Fruit fly (Drosophila melanogaster) whole organism, embryonic: Measurements from ENCODE around the gene spas.
A peak's percentile ranks its signal among the peaks of the same experiment; 100 is the strongest.

ENCODE experiments used
- BEAF-32 ChIP-seq: fragments of 200-800 bp; sonication (Bioruptor generic); optimal IDR thresholded peaks from 3 replicates; lab custom pipeline; 2017; ENCODE audit warnings: missing biosample characterization, missing genetic modification characterization, mild to moderate bottlenecking, moderate library complexity, missing genetic modification reagents
- CG10543 ChIP-seq: fragments of 200-800 bp; sonication (Bioruptor generic); optimal IDR thresholded peaks from 3 replicates; lab custom pipeline; 2017; ENCODE audit warnings: missing biosample characterization, mild to moderate bottlenecking, missing genetic modification characterization, moderate library complexity
- CG12155 ChIP-seq: fragments of 200-800 bp; sonication (Bioruptor generic); optimal IDR thresholded peaks from 3 replicates; lab custom pipeline; 2016; ENCODE audit warnings: missing biosample characterization, missing genetic modification characterization
- CG12769 ChIP-seq: fragments of 200-800 bp; sonication (Bioruptor generic); optimal IDR thresholded peaks from 2 replicates; lab custom pipeline; 2019; ENCODE audit warnings: missing biosample characterization, mild to moderate bottlenecking, missing genetic modification characterization, moderate library complexity
- CG15514 ChIP-seq: fragments of 200-800 bp; sonication (Bioruptor generic); optimal IDR thresholded peaks from 3 replicates; lab custom pipeline; 2017; ENCODE audit warnings: missing biosample characterization, missing genetic modification characterization, mild to moderate bottlenecking, moderate library complexity, missing genetic modification reagents
- CG16779 ChIP-seq: fragments of 200-800 bp; sonication (Bioruptor generic); IDR thresholded peaks from 2 replicates; pipeline ENCODE4 v1.3.6; 2022; ENCODE audit warnings: missing biosample characterization, missing genetic modification characterization
- CG17359 ChIP-seq: fragments of 200-800 bp; sonication (Bioruptor generic); optimal IDR thresholded peaks from 3 replicates; lab custom pipeline; 2018; ENCODE audit warnings: missing biosample characterization, mild to moderate bottlenecking, missing genetic modification characterization, moderate library complexity
- CG1832 ChIP-seq: fragments of 200-800 bp; sonication (Bioruptor generic); optimal IDR thresholded peaks from 2 replicates; lab custom pipeline; 2017; ENCODE audit warnings: missing biosample characterization, mild to moderate bottlenecking, missing genetic modification characterization, inconsistent platforms
- CG2199 ChIP-seq: fragments of 200-800 bp; sonication (Bioruptor generic); IDR thresholded peaks from 3 replicates; pipeline ENCODE4 v1.3.6; 2022; ENCODE audit warnings: missing biosample characterization, missing genetic modification characterization
- CG2678 ChIP-seq: fragments of 200-800 bp; sonication (Bioruptor generic); optimal IDR thresholded peaks from 3 replicates; lab custom pipeline; 2019; ENCODE audit warnings: missing biosample characterization, mild to moderate bottlenecking, missing genetic modification characterization, moderate library complexity
- CG31365 ChIP-seq: fragments of 200-800 bp; sonication (Bioruptor generic); optimal IDR thresholded peaks from 2 replicates; lab custom pipeline; 2018; ENCODE audit warnings: missing biosample characterization, mild to moderate bottlenecking, missing genetic modification characterization
- CG32772 ChIP-seq: fragments of 200-800 bp; sonication (Bioruptor generic); IDR thresholded peaks from 2 replicates; pipeline ENCODE4 v1.3.6; 2022; ENCODE audit warnings: missing biosample characterization, missing genetic modification characterization
- CG43689 ChIP-seq: fragments of 200-800 bp; sonication (Bioruptor generic); IDR thresholded peaks from 2 replicates; pipeline ENCODE4 v1.3.6; 2022; ENCODE audit warnings: missing biosample characterization, missing genetic modification characterization
- CG6683 ChIP-seq: fragments of 200-800 bp; sonication (Bioruptor generic); optimal IDR thresholded peaks from 2 replicates; lab custom pipeline; 2017; ENCODE audit warnings: missing biosample characterization, mild to moderate bottlenecking, missing genetic modification characterization, missing genetic modification reagents
- Chrac-16 ChIP-seq: fragments of 200-800 bp; sonication (Bioruptor generic); optimal IDR thresholded peaks from 3 replicates; lab custom pipeline; 2016; ENCODE audit warnings: missing biosample characterization, missing genetic modification characterization
- CoRest ChIP-seq: fragments of 200-800 bp; sonication (Bioruptor generic); optimal IDR thresholded peaks from 3 replicates; lab custom pipeline; 2018; ENCODE audit warnings: missing biosample characterization, mild to moderate bottlenecking, missing genetic modification characterization, moderate library complexity
- D ChIP-seq, 2 experiments: fragments of 200-800 bp in 1 of 2; fragments of >200 bp in 1 of 2; sonication (Bioruptor generic) in 1 of 2; optimal IDR thresholded peaks; 2 replicates in 1 of 2; 3 replicates in 1 of 2; lab custom pipeline; 2017; ENCODE audit warnings: mild to moderate bottlenecking in 1 of 2, missing biosample characterization in 1 of 2, missing genetic modification characterization in 1 of 2, missing genetic modification reagents in 1 of 2
- D19B ChIP-seq: fragments of 200-800 bp; sonication (Bioruptor generic); optimal IDR thresholded peaks from 2 replicates; lab custom pipeline; 2017; ENCODE audit warnings: missing biosample characterization, mild to moderate bottlenecking, missing genetic modification characterization
- Dfd ChIP-seq, 2 experiments: fragments of >200 bp; optimal IDR thresholded peaks; 2 replicates each; lab custom pipeline; 2017; ENCODE audit warnings: missing biosample characterization in 2 of 2, missing genetic modification characterization in 2 of 2
- GATAe ChIP-seq: fragments of 200-800 bp; sonication (Bioruptor generic); conservative IDR thresholded peaks from 2 replicates; pipeline ENCODE4 v1.3.6; 2022; ENCODE audit warnings: missing biosample characterization, missing genetic modification characterization
- Hr39 ChIP-seq: fragments of >200 bp; optimal IDR thresholded peaks from 2 replicates; lab custom pipeline; 2017
- Hr51 ChIP-seq, 2 experiments: fragments of 200-800 bp; sonication (Bioruptor generic); optimal IDR thresholded peaks; 2 replicates in 1 of 2; 3 replicates in 1 of 2; lab custom pipeline; 2016 to 2018; ENCODE audit warnings: missing biosample characterization in 2 of 2, missing genetic modification characterization in 2 of 2, mild to moderate bottlenecking in 1 of 2, moderate library complexity in 1 of 2
- NFAT ChIP-seq: fragments of 200-800 bp; sonication (Bioruptor generic); IDR thresholded peaks from 2 replicates; pipeline ENCODE4 v1.3.6; 2022; ENCODE audit warnings: missing biosample characterization, missing genetic modification characterization
- Oaz ChIP-seq: fragments of 200-800 bp; sonication (Bioruptor generic); IDR thresholded peaks from 2 replicates; pipeline ENCODE4 v1.3.6; 2022; ENCODE audit warnings: missing biosample characterization, missing genetic modification characterization
- Oli ChIP-seq: fragments of 200-800 bp; sonication (Bioruptor generic); optimal IDR thresholded peaks from 2 replicates; lab custom pipeline; 2018; ENCODE audit warnings: missing biosample characterization, mild to moderate bottlenecking, missing genetic modification characterization, moderate library complexity
- Opbp ChIP-seq: fragments of 200-800 bp; sonication (Bioruptor generic); IDR thresholded peaks from 3 replicates; pipeline ENCODE4 v1.3.6; 2022; ENCODE audit warnings: missing biosample characterization, missing genetic modification characterization; ENCODE audit not compliant: partially characterized antibody
- Sox102F ChIP-seq: fragments of 200-800 bp; sonication (Bioruptor generic); optimal IDR thresholded peaks from 2 replicates; lab custom pipeline; 2018; ENCODE audit warnings: missing biosample characterization, mild to moderate bottlenecking, missing genetic modification characterization, moderate library complexity
- Taf1 ChIP-seq: fragments of 200-800 bp; sonication (Bioruptor generic); IDR thresholded peaks from 2 replicates; pipeline ENCODE4 v1.3.6; 2022; ENCODE audit warnings: missing biosample characterization, missing genetic modification characterization
- Trl ChIP-seq, 3 experiments: fragments of >200 bp in 2 of 3; fragments of 200-800 bp in 1 of 3; sonication (Bioruptor generic) in 1 of 3; optimal IDR thresholded peaks; 2 replicates in 1 of 3; 3 replicates in 2 of 3; lab custom pipeline; 2016 to 2017; ENCODE audit warnings: missing biosample characterization in 1 of 3, missing genetic modification characterization in 1 of 3
- YL-1 ChIP-seq: fragments of 200-800 bp; sonication (Bioruptor generic); optimal IDR thresholded peaks from 3 replicates; lab custom pipeline; 2017; ENCODE audit warnings: missing biosample characterization, mild to moderate bottlenecking, missing genetic modification characterization
- bcd ChIP-seq: fragments of 200-800 bp; sonication (Bioruptor generic); optimal IDR thresholded peaks from 2 replicates; lab custom pipeline; 2017; ENCODE audit warnings: missing biosample characterization, mild to moderate bottlenecking, missing genetic modification characterization
- cg ChIP-seq: fragments of 200-800 bp; sonication (Bioruptor generic); optimal IDR thresholded peaks from 3 replicates; lab custom pipeline; 2019; ENCODE audit warnings: missing biosample characterization, mild to moderate bottlenecking, missing genetic modification characterization, moderate library complexity
- chinmo ChIP-seq: fragments of 200-800 bp; sonication (Bioruptor generic); IDR thresholded peaks from 4 replicates; pipeline ENCODE4 v1.3.6; 2022; ENCODE audit warnings: missing biosample characterization, missing genetic modification characterization; ENCODE audit not compliant: partially characterized antibody
- gem ChIP-seq: fragments of 200-800 bp; sonication (Bioruptor generic); optimal IDR thresholded peaks from 2 replicates; lab custom pipeline; 2019; ENCODE audit warnings: missing biosample characterization, mild to moderate bottlenecking, missing genetic modification characterization, moderate library complexity
- klu ChIP-seq: fragments of 200-800 bp; sonication (Bioruptor generic); IDR thresholded peaks from 2 replicates; pipeline ENCODE4 v1.3.6; 2022; ENCODE audit warnings: missing biosample characterization, missing genetic modification characterization
- mirr ChIP-seq: fragments of 200-800 bp; sonication (Bioruptor generic); optimal IDR thresholded peaks from 3 replicates; lab custom pipeline; 2018; ENCODE audit warnings: missing biosample characterization, mild to moderate bottlenecking, missing genetic modification characterization
- otp ChIP-seq: fragments of 200-800 bp; sonication (Bioruptor generic); IDR thresholded peaks from 3 replicates; pipeline ENCODE4, ENCODE4 v1.3.6; 2022; ENCODE audit warnings: missing biosample characterization, missing genetic modification characterization
- pan ChIP-seq, 4 experiments: fragments of >200 bp in 3 of 4; fragments of 200-800 bp in 1 of 4; sonication (Bioruptor generic) in 1 of 4; optimal IDR thresholded peaks in 3 of 4; IDR thresholded peaks in 1 of 4; 2 replicates each; pipeline versions ENCODE4 v1.3.6 to Lab custom; 2017 to 2022; ENCODE audit warnings: missing biosample characterization in 2 of 4, missing genetic modification characterization in 2 of 4, mixed read lengths in 1 of 4
- peb ChIP-seq: fragments of 200-800 bp; sonication (Bioruptor generic); IDR thresholded peaks from 2 replicates; pipeline ENCODE4 v1.3.6; 2022; ENCODE audit warnings: missing biosample characterization, missing genetic modification characterization
- ranshi ChIP-seq: fragments of 200-800 bp; sonication (Bioruptor generic); IDR thresholded peaks from 2 replicates; pipeline ENCODE4 v1.3.6; 2022; ENCODE audit warnings: missing biosample characterization, missing genetic modification characterization
- run ChIP-seq: fragments of 200-800 bp; sonication (Bioruptor generic); optimal IDR thresholded peaks from 3 replicates; lab custom pipeline; 2018; ENCODE audit warnings: missing biosample characterization, mild to moderate bottlenecking, missing genetic modification characterization
- schlank ChIP-seq: fragments of 200-800 bp; sonication (Bioruptor generic); optimal IDR thresholded peaks from 2 replicates; lab custom pipeline; 2018; ENCODE audit warnings: missing biosample characterization, mild to moderate bottlenecking, missing genetic modification characterization
- sens-2 ChIP-seq: fragments of 200-800 bp; sonication (Bioruptor generic); IDR thresholded peaks from 2 replicates; pipeline ENCODE4 v1.3.6; 2022; ENCODE audit warnings: missing biosample characterization, missing genetic modification characterization
- tgo ChIP-seq: fragments of 200-800 bp; sonication (Bioruptor generic); IDR thresholded peaks from 3 replicates; pipeline ENCODE4 v1.3.6; 2022; ENCODE audit warnings: missing biosample characterization, missing genetic modification characterization
- trem ChIP-seq: fragments of 200-800 bp; optimal IDR thresholded peaks from 3 replicates; lab custom pipeline; 2019; ENCODE audit warnings: missing biosample characterization, mild to moderate bottlenecking, missing genetic modification characterization, moderate library complexity
- unc-4 ChIP-seq: fragments of 200-800 bp; sonication (Bioruptor generic); IDR thresholded peaks from 2 replicates; pipeline ENCODE4 v1.3.6; 2022; ENCODE audit warnings: missing biosample characterization, missing genetic modification characterization; ENCODE audit not compliant: partially characterized antibody

spas gene

dm6 chr3R:24006449-24007159 is 31.4 kb upstream of the spas start (continued):
- peak; percentile 20 for TF ChIP-seq CG31365 (tag; lab: Kevin White, UChicago)
- TF ChIP-seq CG6683 (GFP tag; lab: Kevin White, UChicago): no peak
- no peak for TF ChIP-seq schlank (tag; lab: Kevin White, UChicago)
- TF ChIP-seq CG12769 (tag; lab: Kevin White, UChicago): peak; percentile 2
- peak; percentile 7 for TF ChIP-seq Oli
- peak; percentile 28 for TF ChIP-seq CoRest (tag; lab: Kevin White, UChicago)
- no peak for TF ChIP-seq CG17359
- no peak for TF ChIP-seq run
- TF ChIP-seq cg (GFP tag; lab: Kevin White, UChicago): peak; percentile 34
- TF ChIP-seq Trl (optimal IDR thresholded peaks at IDR 0.05; lab: Kevin White, UChicago): peak; percentile 63 to 79
- no peak for TF ChIP-seq Trl (GFP tag; optimal IDR thresholded peaks at IDR 0.05; lab: Kevin White, UChicago)
- TF ChIP-seq gem: peak; percentile 32
- peak in 1 of 2 experiments; percentile 11 for TF ChIP-seq Hr51 (GFP tag; optimal IDR thresholded peaks at IDR 0.05; lab: Kevin White, UChicago)
- TF ChIP-seq mirr (GFP tag; lab: Kevin White, UChicago): peak; percentile 46
- TF ChIP-seq CG2199 (GFP tag; lab: Robert Waterston, UW): peak; percentile 62; the same call in 1 of the 3 replicates
- TF ChIP-seq pan (optimal IDR thresholded peaks at IDR 0.05; lab: Kevin White, UChicago): no peak
- peak in 1 of 2 experiments; percentile 19 for TF ChIP-seq pan (GFP tag; optimal IDR thresholded peaks at IDR 0.05 in 1 of 2, IDR thresholded peaks at IDR 0.05 in 1 of 2)
- TF ChIP-seq D19B (GFP tag; lab: Kevin White, UChicago): no peak
- peak; percentile 25; the same call in 1 of the 2 replicates for TF ChIP-seq klu (GFP tag; lab: Robert Waterston, UW)
- 0 out of 2 replicates have a peak, but pooled peaks have one; percentile 4 for TF ChIP-seq ranshi
- no peak for TF ChIP-seq tgo (GFP tag; lab: Robert Waterston, UW)
- TF ChIP-seq CG32772 (GFP tag; lab: Robert Waterston, UW): 0 out of 2 replicates have a peak, but pooled peaks have one; percentile 29
- no peak for TF ChIP-seq CG12155 (GFP tag; lab: Kevin White, UChicago)
- peak; percentile 33; the same call in 1 of the 2 replicates for TF ChIP-seq sens-2 (GFP tag; lab: Robert Waterston, UW)
- no peak for TF ChIP-seq trem (tag; lab: Kevin White, UChicago)
- TF ChIP-seq Dfd (GFP tag; optimal IDR thresholded peaks at IDR 0.05; lab: Kevin White, UChicago): no peak
- no peak for TF ChIP-seq unc-4
- no peak for TF ChIP-seq GATAe (GFP tag; lab: Robert Waterston, UW)
- peak; percentile 1 for TF ChIP-seq CG1832 (GFP tag; lab: Kevin White, UChicago)
- peak; percentile 45 for TF ChIP-seq CG2678
- 0 out of 2 replicates have a peak, but pooled peaks have one; percentile 7 for TF ChIP-seq peb (GFP tag; lab: Robert Waterston, UW)
- no peak for TF ChIP-seq D (optimal IDR thresholded peaks at IDR 0.05; lab: Kevin White, UChicago)
- TF ChIP-seq D (GFP tag; optimal IDR thresholded peaks at IDR 0.05; lab: Kevin White, UChicago): no peak
- peak; percentile 24; the same call in 1 of the 2 replicates for TF ChIP-seq Taf1
- 0 out of 3 replicates have a peak, but pooled peaks have one; percentile 16 for TF ChIP-seq Opbp (GFP tag; lab: Robert Waterston, UW)
- TF ChIP-seq BEAF-32 (GFP tag; lab: Kevin White, UChicago): no peak
- TF ChIP-seq Chrac-16 (GFP tag; lab: Kevin White, UChicago): peak; percentile 10
- TF ChIP-seq bcd (GFP tag; lab: Kevin White, UChicago): no peak
- TF ChIP-seq CG43689 (GFP tag; lab: Robert Waterston, UW): no peak
- TF ChIP-seq CG10543 (GFP tag; lab: Kevin White, UChicago): peak; percentile 15
- peak; percentile 8 for TF ChIP-seq Sox102F
- TF ChIP-seq Oaz (GFP tag; lab: Robert Waterston, UW): no peak
- TF ChIP-seq CG16779: 0 out of 2 replicates have a peak, but pooled peaks have one; percentile 35
- no peak for TF ChIP-seq NFAT (GFP tag; lab: Robert Waterston, UW)
- no peak for TF ChIP-seq Hr39 (lab: Kevin White, UChicago)
- 0 out of 4 replicates have a peak, but pooled peaks have one; percentile 34 for TF ChIP-seq chinmo
- 0 out of 3 replicates have a peak, but pooled peaks have one; percentile 22 for TF ChIP-seq otp (GFP tag; lab: Robert Waterston, UW)
- peak; percentile 13 for TF ChIP-seq YL-1 (GFP tag; lab: Kevin White, UChicago)
- TF ChIP-seq CG15514 (GFP tag; lab: Kevin White, UChicago): peak; percentile 8
